Fruit fly (Drosophila melanogaster) S2 (cell line): ENCODE results near the gene Ravus.

Source experiments
- CG8478 ChIP-seq: fragments of >200 bp; optimal IDR thresholded peaks from 2 replicates; lab custom pipeline; 2018
- CTCF ChIP-seq, 2 experiments: fragments of >200 bp; optimal IDR thresholded peaks; 2 replicates each; lab custom pipeline; 2018

dm6 chr3R:13285110-13285509, 21.2 kb upstream of the Ravus start:
- TF ChIP-seq CG8478 (lab: Kevin White, UChicago) (no peak), CTCF (optimal IDR thresholded peaks at IDR 0.05; lab: Kevin White, UChicago) (no peak)
